Worm (Caenorhabditis elegans) whole organism, late embryonic: ENCODE data around the gene Y82E9BL.18.

ENCODE experiments used
- F13H6.1 ChIP-seq: sonication (generic microtip); optimal IDR thresholded peaks from 2 replicates; lab custom pipeline; 2016; ENCODE audit warnings: missing genetic modification characterization, missing compliant biosample characterization
- K09A11.1 ChIP-seq: sonication (generic microtip); optimal IDR thresholded peaks from 2 replicates; lab custom pipeline; 2017; ENCODE audit warnings: antibody characterized with exemption, mild to moderate bottlenecking, missing genetic modification characterization, missing compliant biosample characterization; ENCODE audit not compliant: insufficient read depth
- ceh-18 ChIP-seq: sonication (generic microtip); optimal IDR thresholded peaks from 2 replicates; lab custom pipeline; 2016; ENCODE audit warnings: missing genetic modification characterization, missing compliant biosample characterization
- ceh-19 ChIP-seq: fragments of 200-800 bp; sonication (Bioruptor generic); optimal IDR thresholded peaks from 2 replicates; lab custom pipeline; 2018; ENCODE audit warnings: mild to moderate bottlenecking, missing genetic modification characterization, missing compliant biosample characterization
- ceh-22 ChIP-seq: sonication (generic microtip); optimal IDR thresholded peaks from 2 replicates; lab custom pipeline; 2017; ENCODE audit warnings: missing biosample characterization, missing genetic modification characterization
- ceh-30 ChIP-seq: fragments of 150-350 bp; optimal IDR thresholded peaks from 2 replicates; lab custom pipeline; 2014; ENCODE audit warnings: missing biosample characterization, missing genetic modification characterization
- ceh-34 ChIP-seq: sonication (generic microtip); optimal IDR thresholded peaks from 2 replicates; lab custom pipeline; 2016; ENCODE audit warnings: mild to moderate bottlenecking, missing genetic modification characterization, missing compliant biosample characterization
- ceh-45 ChIP-seq: fragments of 200-800 bp; sonication (Bioruptor generic); IDR thresholded peaks from 2 replicates; pipeline ENCODE4 v1.3.6; 2022; ENCODE audit warnings: missing genetic modification reagents, missing genetic modification characterization, missing compliant biosample characterization
- ceh-48 ChIP-seq: sonication (generic microtip); optimal IDR thresholded peaks from 2 replicates; lab custom pipeline; 2016; ENCODE audit warnings: missing genetic modification characterization, inconsistent platforms, missing compliant biosample characterization
- ceh-6 ChIP-seq: fragments of 200-800 bp; sonication (Bioruptor generic); optimal IDR thresholded peaks from 2 replicates; lab custom pipeline; 2018; ENCODE audit warnings: mild to moderate bottlenecking, missing genetic modification characterization, missing compliant biosample characterization
- dve-1 ChIP-seq: sonication (generic microtip); optimal IDR thresholded peaks from 2 replicates; lab custom pipeline; 2017; ENCODE audit warnings: antibody characterized with exemption, mild to moderate bottlenecking, missing genetic modification characterization, missing compliant biosample characterization
- elt-2 ChIP-seq: sonication (generic microtip); optimal IDR thresholded peaks from 2 replicates; lab custom pipeline; 2016; ENCODE audit warnings: missing genetic modification reagents, missing genetic modification characterization, missing compliant biosample characterization
- elt-4 ChIP-seq: sonication (generic microtip); optimal IDR thresholded peaks from 2 replicates; lab custom pipeline; 2016; ENCODE audit warnings: missing genetic modification characterization, missing compliant biosample characterization
- eyg-1 ChIP-seq: sonication (generic microtip); optimal IDR thresholded peaks from 2 replicates; lab custom pipeline; 2016; ENCODE audit warnings: missing genotype, missing genetic modification characterization, missing compliant biosample characterization
- fkh-10 ChIP-seq: fragments of 150-350 bp; optimal IDR thresholded peaks from 2 replicates; lab custom pipeline; 2014; ENCODE audit warnings: missing biosample characterization, missing genetic modification reagents, missing genetic modification characterization
- fkh-6 ChIP-seq: sonication (generic microtip); optimal IDR thresholded peaks from 2 replicates; lab custom pipeline; 2016; ENCODE audit warnings: missing genetic modification characterization, missing compliant biosample characterization
- gmeb-2 ChIP-seq: sonication (generic microtip); optimal IDR thresholded peaks from 2 replicates; lab custom pipeline; 2016; ENCODE audit warnings: missing genetic modification characterization, inconsistent platforms, missing compliant biosample characterization
- hlh-13 ChIP-seq: fragments of 200-800 bp; sonication (Bioruptor generic); optimal IDR thresholded peaks from 2 replicates; lab custom pipeline; 2018; ENCODE audit warnings: mild to moderate bottlenecking, missing genetic modification characterization, missing compliant biosample characterization
- hlh-15 ChIP-seq: sonication (generic microtip); optimal IDR thresholded peaks from 2 replicates; lab custom pipeline; 2016; ENCODE audit warnings: missing genetic modification characterization, missing compliant biosample characterization
- hlh-30 ChIP-seq: sonication (generic microtip); optimal IDR thresholded peaks from 2 replicates; lab custom pipeline; 2017; ENCODE audit warnings: antibody characterized with exemption, missing genetic modification characterization, missing compliant biosample characterization; ENCODE audit not compliant: insufficient read depth
- hlh-6 ChIP-seq: sonication (generic microtip); optimal IDR thresholded peaks from 2 replicates; lab custom pipeline; 2016; ENCODE audit warnings: missing genotype, missing genetic modification characterization, missing compliant biosample characterization
- lim-6 ChIP-seq: sonication (generic microtip); optimal IDR thresholded peaks from 2 replicates; lab custom pipeline; 2016; ENCODE audit warnings: missing genetic modification characterization, missing compliant biosample characterization
- mec-3 ChIP-seq: sonication (generic microtip); optimal IDR thresholded peaks from 2 replicates; lab custom pipeline; 2016; ENCODE audit warnings: borderline replicate concordance, missing genetic modification characterization, missing compliant biosample characterization
- npax-4 ChIP-seq: sonication (generic microtip); optimal IDR thresholded peaks from 2 replicates; lab custom pipeline; 2016; ENCODE audit warnings: missing genetic modification characterization, missing compliant biosample characterization
- pat-9 ChIP-seq: fragments of 200-800 bp; sonication (Bioruptor generic); optimal IDR thresholded peaks from 2 replicates; lab custom pipeline; 2018; ENCODE audit warnings: mild to moderate bottlenecking, missing genetic modification characterization, moderate library complexity, missing compliant biosample characterization
- pha-4 ChIP-seq: fragments of 150-350 bp; optimal IDR thresholded peaks from 2 replicates; lab custom pipeline; 2018; ENCODE audit warnings: missing biosample characterization, missing genetic modification reagents, missing genetic modification characterization
- pros-1 ChIP-seq: fragments of 150-350 bp; optimal IDR thresholded peaks from 2 replicates; lab custom pipeline; 2014; ENCODE audit warnings: missing biosample characterization, missing genetic modification reagents, missing genetic modification characterization
- ref-2 ChIP-seq: sonication (generic microtip); optimal IDR thresholded peaks from 2 replicates; lab custom pipeline; 2016; ENCODE audit warnings: missing genetic modification characterization, missing compliant biosample characterization
- rnt-1 ChIP-seq: sonication (generic microtip); optimal IDR thresholded peaks from 2 replicates; lab custom pipeline; 2016; ENCODE audit warnings: missing genetic modification characterization, missing compliant biosample characterization
- tbx-7 ChIP-seq: sonication (generic microtip); optimal IDR thresholded peaks from 2 replicates; lab custom pipeline; 2016; ENCODE audit warnings: missing genotype, missing genetic modification characterization, missing compliant biosample characterization
- ttx-3 ChIP-seq: sonication (generic microtip); optimal IDR thresholded peaks from 2 replicates; lab custom pipeline; 2016; ENCODE audit warnings: missing genetic modification reagents, missing genetic modification characterization, missing compliant biosample characterization
- unc-3 ChIP-seq, 2 experiments: fragments of 200-800 bp in 1 of 2; sonication (Bioruptor generic) in 1 of 2; sonication (generic microtip) in 1 of 2; conservative IDR thresholded peaks in 1 of 2; optimal IDR thresholded peaks in 1 of 2; 2 replicates each; pipeline versions ENCODE4 v1.3.6 to Lab custom; 2016 to 2022; ENCODE audit warnings: missing compliant biosample characterization in 2 of 2, missing genetic modification characterization in 2 of 2, missing genetic modification reagents in 1 of 2
- unc-42 ChIP-seq: sonication (generic microtip); optimal IDR thresholded peaks from 2 replicates; lab custom pipeline; 2016; ENCODE audit warnings: missing genotype, missing genetic modification characterization, missing compliant biosample characterization
- ztf-16 ChIP-seq: sonication (generic microtip); optimal IDR thresholded peaks from 2 replicates; lab custom pipeline; 2017; ENCODE audit warnings: missing genetic modification characterization, missing compliant biosample characterization

Y82E9BL.18 gene

DNA sequence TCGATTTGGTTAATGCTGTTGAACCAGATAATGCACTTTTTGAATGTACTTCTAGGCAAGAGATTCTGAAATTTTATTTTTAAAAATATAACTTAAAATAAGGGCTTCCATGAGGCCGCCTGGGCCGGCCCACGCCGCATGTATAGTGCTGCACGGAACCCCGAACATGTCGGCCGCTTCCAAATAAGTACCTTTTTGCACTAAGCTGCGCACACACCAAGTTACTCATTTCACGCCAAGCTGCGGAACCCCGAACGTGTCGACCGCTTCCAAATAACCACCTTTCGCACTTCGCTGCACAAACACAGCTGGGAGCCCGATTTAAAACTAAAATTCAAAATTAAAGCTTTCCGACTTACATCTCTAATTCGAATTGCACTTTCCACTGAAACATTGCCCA lies 15.2 kb upstream of the Y82E9BL.18 start (continued):
- TF ChIP-seq ceh-30 (no peak), fkh-10 (GFP tag; lab: Kevin White, UChicago) (no peak)

- no peak for TF ChIP-seq ttx-3
- no peak for TF ChIP-seq hlh-15
- no peak for TF ChIP-seq ceh-48
- TF ChIP-seq npax-4 (tag; lab: Kevin White, UChicago), result no peak
- no peak for TF ChIP-seq ref-2
- TF ChIP-seq ceh-18 (tag; lab: Kevin White, UChicago), result no peak
- TF ChIP-seq mec-3, result no peak
Observed at ce11 chrIII:1314283-1314682, 12.3 kb upstream of the Y82E9BL.18 start.

ce11 chrIII:1315038-1315437 lies 11.6 kb upstream of the Y82E9BL.18 start, which contains the start of the genes fbxa-80 and fbxa-19:
Gene fbxa-80 (minus strand): TSS chrIII:1315210.
Gene fbxa-19 (plus strand): TSS chrIII:1315401.
- no peak for TF ChIP-seq ceh-22 (tag; lab: Kevin White, UChicago)
- TF ChIP-seq ztf-16 (tag; lab: Kevin White, UChicago), result no peak
- TF ChIP-seq ceh-34 (tag; lab: Kevin White, UChicago), result no peak
- TF ChIP-seq unc-3 (GFP tag; conservative IDR thresholded peaks at IDR 0.05; lab: Robert Waterston, UW), result no peak
- TF ChIP-seq unc-3 (tag; optimal IDR thresholded peaks at IDR 0.05; lab: Kevin White, UChicago), result no peak
- TF ChIP-seq lim-6 (tag; lab: Kevin White, UChicago), result no peak
- no peak for TF ChIP-seq gmeb-2
- TF ChIP-seq fkh-6 (tag; lab: Kevin White, UChicago), result no peak
- no peak for TF ChIP-seq rnt-1 (tag; lab: Kevin White, UChicago)
- TF ChIP-seq hlh-13 (GFP tag; lab: Kevin White, UChicago), result no peak
- TF ChIP-seq ceh-45 (GFP tag; lab: Robert Waterston, UW), result no peak
- TF ChIP-seq dve-1 (tag; lab: Kevin White, UChicago), result no peak
- TF ChIP-seq, all 69 proteins: peak for 0

ce11 chrIII:1321561-1321960 lies 5.0 kb upstream of the Y82E9BL.18 start, which contains the start of gene fbxa-15:
Gene fbxa-15 (minus strand): TSS chrIII:1321661.
- TF ChIP-seq tbx-7 (no peak), F13H6.1 (tag; lab: Kevin White, UChicago) (no peak), eyg-1 (tag; lab: Kevin White, UChicago) (no peak), pha-4 (tag; lab: Kevin White, UChicago) (no peak), ceh-19 (GFP tag; lab: Kevin White, UChicago) (no peak), ceh-22 (tag; lab: Kevin White, UChicago) (no peak), ceh-6 (no peak), hlh-30 (tag; lab: Kevin White, UChicago) (no peak), elt-4 (tag; lab: Kevin White, UChicago) (no peak), pros-1 (no peak), hlh-6 (tag; lab: Kevin White, UChicago) (no peak), K09A11.1 (tag; lab: Kevin White, UChicago) (no peak), pat-9 (tag; lab: Kevin White, UChicago) (no peak), ceh-48 (no peak), unc-42 (no peak)

- peak; percentile 91 for TF ChIP-seq elt-2 (tag; lab: Kevin White, UChicago)
- TF ChIP-seq gmeb-2, result no peak
Observed at ce11 chrIII:1323555-1323954, 3.0 kb upstream of the Y82E9BL.18 start.
